Worm (Caenorhabditis elegans) whole organism, late embryonic: ENCODE data around the gene ZK550.6.

Source experiments
- ets-4 ChIP-seq: sonication (generic microtip); optimal IDR thresholded peaks from 2 replicates; lab custom pipeline; 2016; ENCODE audit warnings: missing genetic modification characterization, missing compliant biosample characterization
- tbx-2 ChIP-seq: sonication (generic microtip); optimal IDR thresholded peaks from 2 replicates; lab custom pipeline; 2016; ENCODE audit warnings: missing genetic modification characterization, missing compliant biosample characterization
- unc-42 ChIP-seq: sonication (generic microtip); optimal IDR thresholded peaks from 2 replicates; lab custom pipeline; 2016; ENCODE audit warnings: missing genotype, missing genetic modification characterization, missing compliant biosample characterization

- no peak for TF ChIP-seq tbx-2
- no peak for TF ChIP-seq unc-42 (tag; lab: Kevin White, UChicago)
- no peak for TF ChIP-seq ets-4 (tag; lab: Kevin White, UChicago)
Measured at ce11 chrIV:17268069-17268468, 5.8 kb upstream of the ZK550.6 start.
